Fruit fly (Drosophila melanogaster): Measurements from ENCODE around the gene edin.
A peak's percentile ranks its signal among the peaks of the same experiment; 100 is the strongest.

Gene edin

dm6 chr3L:17486794-17487726 is 7.6 kb upstream of the edin start, which contains the start of gene Oatp74D (continued):
- TF ChIP-seq CG8319 (GFP tag; optimal IDR thresholded peaks at IDR 0.05) (peak; percentile 8), Sox14 (GFP tag; optimal IDR thresholded peaks at IDR 0.05) (peak; percentile 46), Met (GFP tag; optimal IDR thresholded peaks at IDR 0.05) (peak; percentile 80), CG32006 (GFP tag; optimal IDR thresholded peaks at IDR 0.05) (peak; percentile 39), Eip93F (GFP tag; optimal IDR thresholded peaks at IDR 0.05) (peak; percentile 83), CG6808 (GFP tag; optimal IDR thresholded peaks at IDR 0.05) (no peak), CG15336 (GFP tag; IDR thresholded peaks at IDR 0.05) (peak; percentile 67), Smox (GFP tag; optimal IDR thresholded peaks at IDR 0.05) (peak; percentile 73), net (GFP tag; optimal IDR thresholded peaks at IDR 0.05) (peak; percentile 74), cyc (GFP tag; optimal IDR thresholded peaks at IDR 0.05) (peak; percentile 56), CG8119 (GFP tag; IDR thresholded peaks at IDR 0.05) (peak; percentile 78)

DNA sequence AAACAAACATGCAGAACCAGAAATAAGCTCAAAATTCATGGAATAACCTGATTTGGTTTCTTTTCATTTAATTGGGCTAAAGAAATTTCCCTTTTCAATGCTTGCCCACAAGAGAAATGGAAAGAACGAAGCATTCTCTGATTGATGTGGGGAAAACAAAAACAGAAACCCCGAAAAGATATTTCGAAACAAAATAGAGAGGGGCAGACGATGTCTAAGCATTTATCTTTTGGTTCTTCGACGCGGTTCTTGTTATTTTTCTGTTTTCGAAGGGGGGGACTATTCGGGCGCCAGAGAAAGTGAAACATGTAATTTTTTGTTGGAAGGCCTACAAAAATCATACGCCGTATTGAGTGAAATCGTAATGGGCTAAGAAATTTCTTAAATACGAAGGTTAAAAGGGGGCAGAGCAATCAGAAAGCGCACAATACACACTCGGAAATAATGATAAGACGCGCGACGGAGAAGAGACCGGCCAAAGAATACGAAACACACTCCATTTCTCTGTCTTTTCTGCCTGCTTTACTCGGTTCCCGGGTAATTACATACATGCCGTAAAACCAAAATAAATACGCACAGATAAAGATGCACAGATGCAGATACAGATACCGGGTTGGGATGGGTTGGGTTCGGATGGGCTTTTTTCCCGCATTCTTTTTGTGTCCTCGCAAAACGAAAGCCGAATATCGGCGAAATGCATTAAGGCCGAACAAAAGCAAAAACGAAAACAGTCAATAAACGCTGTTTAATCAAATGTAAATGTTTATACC is 5.9 kb upstream of the edin start:
- TF ChIP-seq CG31627 (GFP tag; optimal IDR thresholded peaks at IDR 0.05), result no peak
- TF ChIP-seq CG16779 (tag; optimal IDR thresholded peaks at IDR 0.05), result no peak
- no peak for TF ChIP-seq Eip93F (GFP tag; optimal IDR thresholded peaks at IDR 0.05)
- TF ChIP-seq ss (GFP tag; optimal IDR thresholded peaks at IDR 0.05), result peak; percentile 2 to 27
- no peak for TF ChIP-seq Hr38 (GFP tag; optimal IDR thresholded peaks at IDR 0.05)
- TF ChIP-seq CG6808 (GFP tag; optimal IDR thresholded peaks at IDR 0.05), result no peak
- no peak for TF ChIP-seq Smox (GFP tag; optimal IDR thresholded peaks at IDR 0.05)
- no peak for TF ChIP-seq Hr39 (GFP tag; optimal IDR thresholded peaks at IDR 0.05)
- TF ChIP-seq achi (GFP tag; optimal IDR thresholded peaks at IDR 0.05), result no peak
- no peak for TF ChIP-seq Sox102F (GFP tag; optimal IDR thresholded peaks at IDR 0.05)
- TF ChIP-seq Lpt (GFP tag; optimal IDR thresholded peaks at IDR 0.05), result no peak
- no peak for TF ChIP-seq Sox14 (GFP tag; optimal IDR thresholded peaks at IDR 0.05)
- no peak for TF ChIP-seq CG11902 (GFP tag; optimal IDR thresholded peaks at IDR 0.05)
- no peak for TF ChIP-seq CG6854 (GFP tag; optimal IDR thresholded peaks at IDR 0.05)
- no peak for TF ChIP-seq pdm3 (GFP tag; optimal IDR thresholded peaks at IDR 0.05)
- TF ChIP-seq salr (GFP tag; optimal IDR thresholded peaks at IDR 0.05), result no peak
- peak; percentile 5 for TF ChIP-seq Eip75B (GFP tag; optimal IDR thresholded peaks at IDR 0.05)
- no peak for TF ChIP-seq CG32006 (GFP tag; optimal IDR thresholded peaks at IDR 0.05)
- no peak for TF ChIP-seq acj6 (GFP tag; optimal IDR thresholded peaks at IDR 0.05)
- TF ChIP-seq CG9139 (GFP tag; optimal IDR thresholded peaks at IDR 0.05), result no peak
- no peak for TF ChIP-seq dsx (GFP tag; optimal IDR thresholded peaks at IDR 0.05; ENCODE audit: poor library complexity, severe bottlenecking)
- peak; percentile 16 for TF ChIP-seq CG1621 (tag; optimal IDR thresholded peaks at IDR 0.05)
- no peak for TF ChIP-seq CG8632 (GFP tag; optimal IDR thresholded peaks at IDR 0.05)
- no peak for TF ChIP-seq vri (GFP tag; optimal IDR thresholded peaks at IDR 0.05)
- no peak for TF ChIP-seq eg (GFP tag; IDR thresholded peaks at IDR 0.05)
- TF ChIP-seq fd59A (GFP tag; optimal IDR thresholded peaks at IDR 0.05), result no peak
- peak; percentile 12 for TF ChIP-seq fkh (GFP tag; optimal IDR thresholded peaks at IDR 0.05)
- no peak for TF ChIP-seq CG11294 (GFP tag; IDR thresholded peaks at IDR 0.05)
- TF ChIP-seq Blimp-1 (GFP tag; optimal IDR thresholded peaks at IDR 0.05), result peak; percentile 30
- TF ChIP-seq svp (GFP tag), result peak; percentile 89
- TF ChIP-seq Eip78C (GFP tag), result peak; percentile 62
- TF ChIP-seq CG3032 (tag; optimal IDR thresholded peaks at IDR 0.05), result no peak
- no peak for TF ChIP-seq CG6163 (GFP tag; IDR thresholded peaks at IDR 0.05)
- no peak for TF ChIP-seq CG6276 (GFP tag; optimal IDR thresholded peaks at IDR 0.05)
- no peak for TF ChIP-seq cyc (GFP tag; optimal IDR thresholded peaks at IDR 0.05)
- no peak for TF ChIP-seq CG34406 (GFP tag; optimal IDR thresholded peaks at IDR 0.05)
- no peak for TF ChIP-seq net (GFP tag; optimal IDR thresholded peaks at IDR 0.05)
- no peak for TF ChIP-seq dac (GFP tag; optimal IDR thresholded peaks at IDR 0.05)
- TF ChIP-seq Sox15 (GFP tag; optimal IDR thresholded peaks at IDR 0.05), result no peak
- TF ChIP-seq CG15336 (GFP tag; IDR thresholded peaks at IDR 0.05), result no peak
- TF ChIP-seq CG11762 (GFP tag; optimal IDR thresholded peaks at IDR 0.05; ENCODE audit: insufficient read depth), result no peak
- no peak for TF ChIP-seq Ets96B (tag; optimal IDR thresholded peaks at IDR 0.05)
- no peak for TF ChIP-seq Met (GFP tag; optimal IDR thresholded peaks at IDR 0.05)
